Worm (Caenorhabditis elegans): ENCODE measurements around the gene W01A11.1.

- TF ChIP-seq isw-1 (GFP tag; IDR thresholded peaks at IDR 0.05) (no peak), snu-23 (GFP tag; optimal IDR thresholded peaks at IDR 0.05) (no peak), nhr-77 (tag; optimal IDR thresholded peaks at IDR 0.05) (no peak), zip-4 (GFP tag; optimal IDR thresholded peaks at IDR 0.05) (no peak), lin-13 (GFP tag; optimal IDR thresholded peaks at IDR 0.05) (no peak), unc-62 (GFP tag; optimal IDR thresholded peaks at IDR 0.05) (no peak), aly-2 (tag; optimal IDR thresholded peaks at IDR 0.05) (no peak), ceh-90 (tag; optimal IDR thresholded peaks at IDR 0.05) (no peak), zag-1 (tag; optimal IDR thresholded peaks at IDR 0.05) (no peak), C04F5.9 (tag; optimal IDR thresholded peaks at IDR 0.05) (no peak), ama-1 (optimal IDR thresholded peaks at IDR 0.05) (no peak), pqm-1 (tag; optimal IDR thresholded peaks at IDR 0.05) (no peak), nhr-90 (tag; optimal IDR thresholded peaks at IDR 0.05; ENCODE audit: poor library complexity) (no peak)
These were observed 37.8 kb upstream of the W01A11.1 start for ce11 chrV:6461250-6461649.
